Fruit fly (Drosophila melanogaster) whole organism, pupa: ENCODE data around the gene ras.

Source experiments
- CG10348 ChIP-seq: fragments of 200-800 bp; sonication (Bioruptor generic); IDR thresholded peaks from 2 replicates; pipeline ENCODE4 v1.3.6; 2022; ENCODE audit warnings: missing biosample characterization, missing genetic modification characterization
- CG12605 ChIP-seq: fragments of 200-800 bp; sonication (Bioruptor generic); IDR thresholded peaks from 2 replicates; pipeline ENCODE4 v1.3.6; 2022; ENCODE audit warnings: missing biosample characterization, missing genetic modification characterization
- CG13204 ChIP-seq: fragments of 200-800 bp; sonication (Bioruptor generic); optimal IDR thresholded peaks from 2 replicates; lab custom pipeline; 2018; ENCODE audit warnings: missing biosample characterization, mild to moderate bottlenecking, missing genetic modification characterization, moderate library complexity
- CG14655 ChIP-seq: fragments of 200-800 bp; sonication (Bioruptor generic); optimal IDR thresholded peaks from 3 replicates; lab custom pipeline; 2017; ENCODE audit warnings: mild to moderate bottlenecking, missing biosample characterization, missing genetic modification reagents, missing genetic modification characterization
- CG15710 ChIP-seq: fragments of 200-800 bp; sonication (Bioruptor generic); optimal IDR thresholded peaks from 2 replicates; lab custom pipeline; 2018; ENCODE audit warnings: missing biosample characterization, mild to moderate bottlenecking, missing genetic modification characterization, moderate library complexity
- CG17806 ChIP-seq: fragments of 200-800 bp; sonication (Bioruptor generic); optimal IDR thresholded peaks from 2 replicates; lab custom pipeline; 2018; ENCODE audit warnings: missing biosample characterization, mild to moderate bottlenecking, missing genetic modification characterization, moderate library complexity
- CG32121 ChIP-seq: fragments of 200-800 bp; sonication (Bioruptor generic); IDR thresholded peaks from 2 replicates; pipeline ENCODE4 v1.3.6; 2022; ENCODE audit warnings: missing biosample characterization, missing genetic modification characterization
- CG34367 ChIP-seq: fragments of 200-800 bp; sonication (Bioruptor generic); optimal IDR thresholded peaks from 2 replicates; lab custom pipeline; 2018; ENCODE audit warnings: missing biosample characterization, mild to moderate bottlenecking, missing genetic modification characterization
- CG4496 ChIP-seq: fragments of 200-800 bp; sonication (Bioruptor generic); IDR thresholded peaks from 3 replicates; pipeline ENCODE4 v1.3.6; 2022; ENCODE audit warnings: missing biosample characterization, missing genetic modification characterization
- CG8159 ChIP-seq: fragments of 200-800 bp; sonication (Bioruptor generic); optimal IDR thresholded peaks from 3 replicates; lab custom pipeline; 2018; ENCODE audit warnings: missing biosample characterization, mild to moderate bottlenecking, missing genetic modification characterization, moderate library complexity
- CG8301 ChIP-seq: fragments of 200-800 bp; sonication (Bioruptor generic); optimal IDR thresholded peaks from 2 replicates; lab custom pipeline; 2018; ENCODE audit warnings: missing biosample characterization, mild to moderate bottlenecking, missing genetic modification characterization
- CG9948 ChIP-seq: fragments of 200-800 bp; sonication (Bioruptor generic); optimal IDR thresholded peaks from 2 replicates; lab custom pipeline; 2018; ENCODE audit warnings: missing biosample characterization, mild to moderate bottlenecking, missing genetic modification characterization, moderate library complexity
- D1 ChIP-seq: fragments of 200-800 bp; sonication (Bioruptor generic); optimal IDR thresholded peaks from 2 replicates; lab custom pipeline; 2018; ENCODE audit warnings: missing biosample characterization, mild to moderate bottlenecking, missing genetic modification characterization, moderate library complexity
- EcR ChIP-seq: fragments of 200-800 bp; sonication (Bioruptor generic); optimal IDR thresholded peaks from 3 replicates; lab custom pipeline; 2019; ENCODE audit warnings: missing biosample characterization, missing genetic modification characterization, mild to moderate bottlenecking, moderate library complexity, missing genetic modification reagents
- Ets98B ChIP-seq: fragments of 200-800 bp; sonication (Bioruptor generic); IDR thresholded peaks from 2 replicates; pipeline ENCODE4 v1.3.6; 2022; ENCODE audit warnings: missing biosample characterization, missing genetic modification characterization
- Pif1A ChIP-seq: fragments of 200-800 bp; sonication (Bioruptor generic); optimal IDR thresholded peaks from 3 replicates; lab custom pipeline; 2016; ENCODE audit warnings: missing biosample characterization, missing genetic modification characterization
- Pif1B ChIP-seq: fragments of 200-800 bp; sonication (Bioruptor generic); optimal IDR thresholded peaks from 3 replicates; lab custom pipeline; 2016; ENCODE audit warnings: missing biosample characterization, missing genetic modification characterization
- Snoo ChIP-seq: fragments of 200-800 bp; sonication (Bioruptor generic); optimal IDR thresholded peaks from 3 replicates; lab custom pipeline; 2017; ENCODE audit warnings: missing biosample characterization, mild to moderate bottlenecking, missing genetic modification characterization, inconsistent platforms
- fd96Ca ChIP-seq: fragments of 200-800 bp; sonication (Bioruptor generic); IDR thresholded peaks from 3 replicates; pipeline ENCODE4 v1.3.6; 2022; ENCODE audit warnings: missing biosample characterization, missing genetic modification characterization
- gl ChIP-seq: fragments of 200-800 bp; sonication (Bioruptor generic); optimal IDR thresholded peaks from 2 replicates; lab custom pipeline; 2018; ENCODE audit warnings: missing biosample characterization, mild to moderate bottlenecking, missing genetic modification characterization
- rn ChIP-seq: fragments of 200-800 bp; sonication (Bioruptor generic); IDR thresholded peaks from 2 replicates; pipeline ENCODE4 v1.3.6; 2022; ENCODE audit warnings: missing biosample characterization, missing genetic modification characterization

ras gene

dm6 chrX:10744315-10744767 is at the start of gene ras:
TSS of gene ras (plus strand) at chrX:10744502.
- no peak for TF ChIP-seq CG12605 (GFP tag; lab: Robert Waterston, UW)
- TF ChIP-seq CG34367 (tag; lab: Kevin White, UChicago), result no peak
- TF ChIP-seq CG14655 (GFP tag; lab: Kevin White, UChicago), result no peak
- TF ChIP-seq CG13204 (GFP tag; lab: Kevin White, UChicago), result no peak
- no peak for TF ChIP-seq CG4496 (GFP tag; lab: Robert Waterston, UW)
- TF ChIP-seq CG17806 (tag; lab: Kevin White, UChicago), result no peak
- no peak for TF ChIP-seq Snoo (tag; lab: Kevin White, UChicago)
- TF ChIP-seq, all 21 proteins: peak for 0

- TF ChIP-seq CG4496 (GFP tag; lab: Robert Waterston, UW) (0 out of 3 replicates have a peak, but pooled peaks have one; percentile 32), CG10348 (GFP tag; lab: Robert Waterston, UW) (no peak), fd96Ca (GFP tag; lab: Robert Waterston, UW) (no peak), CG32121 (no peak), Pif1B (GFP tag; lab: Kevin White, UChicago) (no peak), CG8159 (peak; percentile 32)
Observed at dm6 chrX:10697731-10698130, 46.6 kb upstream of the ras start.

DNA sequence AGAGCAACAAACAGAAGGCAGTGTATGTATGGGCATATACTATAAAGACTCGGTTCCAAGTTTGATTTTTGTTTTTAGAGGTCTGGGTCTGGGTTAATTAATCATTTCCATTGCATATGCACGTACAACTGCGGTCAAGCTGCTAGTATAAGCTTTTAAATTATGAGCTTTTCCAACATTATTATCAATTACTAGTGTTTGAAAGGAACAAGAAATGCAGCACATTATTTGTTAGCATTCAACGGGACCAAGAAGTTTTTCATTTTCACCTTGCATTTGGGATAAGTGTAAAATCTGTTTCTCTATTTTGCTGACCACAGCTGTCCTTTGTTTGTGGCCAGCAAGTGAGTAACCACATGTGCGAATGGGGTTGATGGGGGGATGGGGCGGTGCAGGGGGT is 26.4 kb upstream of the ras start:
- TF ChIP-seq CG14655 (GFP tag; lab: Kevin White, UChicago), result no peak
- TF ChIP-seq CG32121, result 0 out of 2 replicates have a peak, but pooled peaks have one; percentile 32
- TF ChIP-seq CG12605 (GFP tag; lab: Robert Waterston, UW), result no peak
- peak; percentile 53; the same call in 1 of the 3 replicates for TF ChIP-seq fd96Ca (GFP tag; lab: Robert Waterston, UW)
- peak; percentile 70; the same call in 1 of the 3 replicates for TF ChIP-seq CG4496 (GFP tag; lab: Robert Waterston, UW)
- TF ChIP-seq CG17806 (tag; lab: Kevin White, UChicago), result peak; percentile 51
- peak; percentile 31; the same call in 1 of the 2 replicates for TF ChIP-seq Ets98B (GFP tag; lab: Robert Waterston, UW)
- no peak for TF ChIP-seq rn (GFP tag; lab: Robert Waterston, UW)
- peak; percentile 23 for TF ChIP-seq CG34367 (tag; lab: Kevin White, UChicago)
- TF ChIP-seq CG13204 (GFP tag; lab: Kevin White, UChicago), result no peak
- TF ChIP-seq Snoo (tag; lab: Kevin White, UChicago), result peak; percentile 36
- no peak for TF ChIP-seq CG8301 (tag; lab: Kevin White, UChicago)
- peak; percentile 14 for TF ChIP-seq Pif1A (GFP tag; lab: Kevin White, UChicago)
- no peak for TF ChIP-seq EcR (GFP tag; lab: Kevin White, UChicago)
- peak; percentile 62 for TF ChIP-seq CG8159
- peak; percentile 35 for TF ChIP-seq Pif1B (GFP tag; lab: Kevin White, UChicago)
- TF ChIP-seq D1 (tag; lab: Kevin White, UChicago), result no peak
- no peak for TF ChIP-seq gl
- TF ChIP-seq CG9948 (tag; lab: Kevin White, UChicago), result no peak
- TF ChIP-seq CG10348 (GFP tag; lab: Robert Waterston, UW), result no peak
- TF ChIP-seq CG15710 (tag; lab: Kevin White, UChicago), result peak; percentile 49

DNA sequence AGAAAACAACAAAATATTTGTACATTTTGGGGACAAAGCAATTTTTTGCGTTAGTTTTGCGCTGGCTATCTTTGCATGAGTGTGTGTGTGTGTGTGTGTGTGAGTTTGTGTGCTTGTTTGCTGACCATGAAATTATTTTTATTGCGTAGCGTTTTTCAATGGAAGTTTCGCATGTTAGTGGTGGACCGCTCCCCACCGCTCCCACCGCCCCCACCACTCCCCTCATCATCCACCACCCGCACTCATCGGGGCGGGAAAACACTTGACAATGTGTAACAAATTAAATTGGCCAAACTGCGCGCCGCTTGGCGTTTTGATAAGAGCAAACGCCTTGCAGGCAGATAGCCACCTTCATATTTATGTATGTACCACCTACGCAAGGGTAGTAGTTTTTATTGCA is 25.0 kb upstream of the ras start:
- TF ChIP-seq gl (no peak), EcR (GFP tag; lab: Kevin White, UChicago) (no peak), CG8159 (no peak), CG34367 (tag; lab: Kevin White, UChicago) (no peak)

- TF ChIP-seq CG4496 (GFP tag; lab: Robert Waterston, UW) (no peak), CG9948 (tag; lab: Kevin White, UChicago) (peak; percentile 5), CG15710 (tag; lab: Kevin White, UChicago) (peak; percentile 13), Pif1A (GFP tag; lab: Kevin White, UChicago) (peak; percentile 26), CG17806 (tag; lab: Kevin White, UChicago) (peak; percentile 17)
Observed at dm6 chrX:10721901-10722479, 22.3 kb upstream of the ras start.

DNA sequence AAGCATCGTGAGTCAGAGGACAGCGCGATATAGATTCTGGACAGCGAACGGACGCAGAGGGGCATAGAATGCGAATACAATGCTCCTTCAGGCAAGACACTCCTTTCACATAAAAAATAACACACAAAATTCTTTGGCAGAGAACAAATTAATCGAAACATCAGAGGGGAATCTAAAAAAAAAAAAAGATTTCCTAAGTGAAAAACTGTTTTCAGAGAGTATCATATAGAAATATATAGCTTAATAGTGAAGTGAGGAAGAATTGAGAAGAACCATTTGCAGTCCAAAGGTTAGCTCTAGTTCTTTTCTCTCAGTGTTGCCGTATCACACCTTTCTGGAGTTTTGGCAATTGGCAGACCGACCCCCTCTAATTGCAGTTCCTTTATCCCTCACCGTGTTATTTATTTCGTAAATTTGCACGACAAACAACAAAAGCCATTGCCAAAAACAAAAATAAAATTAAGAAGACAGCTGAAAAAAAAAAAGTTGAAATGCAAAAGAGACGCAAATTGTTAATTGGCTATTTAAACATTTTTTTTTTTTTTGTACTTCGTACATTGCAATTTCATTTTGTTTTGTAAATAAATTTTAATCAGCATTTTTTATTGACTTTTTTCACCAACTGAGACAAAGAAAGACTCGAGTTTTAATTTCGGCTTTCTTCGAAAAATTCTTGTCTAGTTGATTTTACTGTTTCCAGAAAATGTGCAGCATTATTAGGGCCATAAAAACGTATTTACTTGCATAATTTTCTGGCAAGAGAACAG is 20.6 kb upstream of the ras start:
- no peak for TF ChIP-seq CG15710 (tag; lab: Kevin White, UChicago)
- TF ChIP-seq CG9948 (tag; lab: Kevin White, UChicago), result no peak
- TF ChIP-seq CG34367 (tag; lab: Kevin White, UChicago), result no peak
- TF ChIP-seq Ets98B (GFP tag; lab: Robert Waterston, UW), result no peak
- TF ChIP-seq D1 (tag; lab: Kevin White, UChicago), result no peak
- TF ChIP-seq, all 21 proteins: peak for 0
